Fruit fly (Drosophila melanogaster) whole organism, pupa: ENCODE results near the gene Irp-1B.
A peak's percentile ranks its signal among the peaks of the same experiment; 100 is the strongest.

Source experiments
- CG10348 ChIP-seq: fragments of 200-800 bp; sonication (Bioruptor generic); IDR thresholded peaks from 2 replicates; pipeline ENCODE4 v1.3.6; 2022; ENCODE audit warnings: missing biosample characterization, missing genetic modification characterization
- CG12605 ChIP-seq: fragments of 200-800 bp; sonication (Bioruptor generic); IDR thresholded peaks from 2 replicates; pipeline ENCODE4 v1.3.6; 2022; ENCODE audit warnings: missing biosample characterization, missing genetic modification characterization
- CG13204 ChIP-seq: fragments of 200-800 bp; sonication (Bioruptor generic); optimal IDR thresholded peaks from 2 replicates; lab custom pipeline; 2018; ENCODE audit warnings: missing biosample characterization, mild to moderate bottlenecking, missing genetic modification characterization, moderate library complexity
- CG14655 ChIP-seq: fragments of 200-800 bp; sonication (Bioruptor generic); optimal IDR thresholded peaks from 3 replicates; lab custom pipeline; 2017; ENCODE audit warnings: mild to moderate bottlenecking, missing biosample characterization, missing genetic modification reagents, missing genetic modification characterization
- CG15710 ChIP-seq: fragments of 200-800 bp; sonication (Bioruptor generic); optimal IDR thresholded peaks from 2 replicates; lab custom pipeline; 2018; ENCODE audit warnings: missing biosample characterization, mild to moderate bottlenecking, missing genetic modification characterization, moderate library complexity
- CG17806 ChIP-seq: fragments of 200-800 bp; sonication (Bioruptor generic); optimal IDR thresholded peaks from 2 replicates; lab custom pipeline; 2018; ENCODE audit warnings: missing biosample characterization, mild to moderate bottlenecking, missing genetic modification characterization, moderate library complexity
- CG32121 ChIP-seq: fragments of 200-800 bp; sonication (Bioruptor generic); IDR thresholded peaks from 2 replicates; pipeline ENCODE4 v1.3.6; 2022; ENCODE audit warnings: missing biosample characterization, missing genetic modification characterization
- CG34367 ChIP-seq: fragments of 200-800 bp; sonication (Bioruptor generic); optimal IDR thresholded peaks from 2 replicates; lab custom pipeline; 2018; ENCODE audit warnings: missing biosample characterization, mild to moderate bottlenecking, missing genetic modification characterization
- CG4496 ChIP-seq: fragments of 200-800 bp; sonication (Bioruptor generic); IDR thresholded peaks from 3 replicates; pipeline ENCODE4 v1.3.6; 2022; ENCODE audit warnings: missing biosample characterization, missing genetic modification characterization
- CG8159 ChIP-seq: fragments of 200-800 bp; sonication (Bioruptor generic); optimal IDR thresholded peaks from 3 replicates; lab custom pipeline; 2018; ENCODE audit warnings: missing biosample characterization, mild to moderate bottlenecking, missing genetic modification characterization, moderate library complexity
- CG8301 ChIP-seq: fragments of 200-800 bp; sonication (Bioruptor generic); optimal IDR thresholded peaks from 2 replicates; lab custom pipeline; 2018; ENCODE audit warnings: missing biosample characterization, mild to moderate bottlenecking, missing genetic modification characterization
- CG9948 ChIP-seq: fragments of 200-800 bp; sonication (Bioruptor generic); optimal IDR thresholded peaks from 2 replicates; lab custom pipeline; 2018; ENCODE audit warnings: missing biosample characterization, mild to moderate bottlenecking, missing genetic modification characterization, moderate library complexity
- D1 ChIP-seq: fragments of 200-800 bp; sonication (Bioruptor generic); optimal IDR thresholded peaks from 2 replicates; lab custom pipeline; 2018; ENCODE audit warnings: missing biosample characterization, mild to moderate bottlenecking, missing genetic modification characterization, moderate library complexity
- EcR ChIP-seq: fragments of 200-800 bp; sonication (Bioruptor generic); optimal IDR thresholded peaks from 3 replicates; lab custom pipeline; 2019; ENCODE audit warnings: missing biosample characterization, missing genetic modification characterization, mild to moderate bottlenecking, moderate library complexity, missing genetic modification reagents
- Ets98B ChIP-seq: fragments of 200-800 bp; sonication (Bioruptor generic); IDR thresholded peaks from 2 replicates; pipeline ENCODE4 v1.3.6; 2022; ENCODE audit warnings: missing biosample characterization, missing genetic modification characterization
- Pif1A ChIP-seq: fragments of 200-800 bp; sonication (Bioruptor generic); optimal IDR thresholded peaks from 3 replicates; lab custom pipeline; 2016; ENCODE audit warnings: missing biosample characterization, missing genetic modification characterization
- Pif1B ChIP-seq: fragments of 200-800 bp; sonication (Bioruptor generic); optimal IDR thresholded peaks from 3 replicates; lab custom pipeline; 2016; ENCODE audit warnings: missing biosample characterization, missing genetic modification characterization
- Snoo ChIP-seq: fragments of 200-800 bp; sonication (Bioruptor generic); optimal IDR thresholded peaks from 3 replicates; lab custom pipeline; 2017; ENCODE audit warnings: missing biosample characterization, mild to moderate bottlenecking, missing genetic modification characterization, inconsistent platforms
- fd96Ca ChIP-seq: fragments of 200-800 bp; sonication (Bioruptor generic); IDR thresholded peaks from 3 replicates; pipeline ENCODE4 v1.3.6; 2022; ENCODE audit warnings: missing biosample characterization, missing genetic modification characterization
- gl ChIP-seq: fragments of 200-800 bp; sonication (Bioruptor generic); optimal IDR thresholded peaks from 2 replicates; lab custom pipeline; 2018; ENCODE audit warnings: missing biosample characterization, mild to moderate bottlenecking, missing genetic modification characterization
- rn ChIP-seq: fragments of 200-800 bp; sonication (Bioruptor generic); IDR thresholded peaks from 2 replicates; pipeline ENCODE4 v1.3.6; 2022; ENCODE audit warnings: missing biosample characterization, missing genetic modification characterization

Gene Irp-1B

dm6 chr3R:10433408-10433980, 20.8 kb upstream of the Irp-1B start:
- TF ChIP-seq Ets98B (GFP tag; lab: Robert Waterston, UW) (no peak), CG9948 (tag; lab: Kevin White, UChicago) (no peak), Snoo (no peak), CG15710 (no peak), CG12605 (GFP tag; lab: Robert Waterston, UW) (no peak), Pif1A (GFP tag; lab: Kevin White, UChicago) (no peak), rn (GFP tag; lab: Robert Waterston, UW) (no peak), CG8301 (no peak), D1 (tag; lab: Kevin White, UChicago) (no peak), CG32121 (GFP tag; lab: Robert Waterston, UW) (no peak), EcR (GFP tag; lab: Kevin White, UChicago) (no peak), CG10348 (GFP tag; lab: Robert Waterston, UW) (no peak), CG13204 (no peak), gl (tag; lab: Kevin White, UChicago) (no peak), CG34367 (tag; lab: Kevin White, UChicago) (no peak), CG4496 (GFP tag; lab: Robert Waterston, UW) (no peak), CG17806 (no peak), Pif1B (GFP tag; lab: Kevin White, UChicago) (no peak), fd96Ca (no peak), CG8159 (tag; lab: Kevin White, UChicago) (no peak)

DNA sequence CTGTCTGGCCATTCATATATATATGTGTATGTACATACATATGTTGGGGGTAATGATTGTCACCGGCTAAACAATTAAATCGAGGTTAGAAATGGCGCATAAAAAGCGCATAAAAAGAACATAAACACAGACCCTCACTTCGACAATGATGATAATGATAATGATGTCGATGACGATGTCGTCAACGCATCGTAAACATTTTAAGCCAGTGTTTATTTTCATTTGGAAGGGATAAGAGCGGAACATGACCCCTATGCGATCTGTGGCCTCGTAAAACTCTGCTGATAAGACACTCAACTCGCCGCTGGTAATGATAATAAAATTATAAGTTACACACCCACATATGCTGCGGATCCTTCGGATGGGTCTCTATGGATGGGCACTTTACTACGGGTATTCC, 18.4 kb upstream of the Irp-1B start:
- TF ChIP-seq CG14655 (GFP tag; lab: Kevin White, UChicago) = no peak

DNA sequence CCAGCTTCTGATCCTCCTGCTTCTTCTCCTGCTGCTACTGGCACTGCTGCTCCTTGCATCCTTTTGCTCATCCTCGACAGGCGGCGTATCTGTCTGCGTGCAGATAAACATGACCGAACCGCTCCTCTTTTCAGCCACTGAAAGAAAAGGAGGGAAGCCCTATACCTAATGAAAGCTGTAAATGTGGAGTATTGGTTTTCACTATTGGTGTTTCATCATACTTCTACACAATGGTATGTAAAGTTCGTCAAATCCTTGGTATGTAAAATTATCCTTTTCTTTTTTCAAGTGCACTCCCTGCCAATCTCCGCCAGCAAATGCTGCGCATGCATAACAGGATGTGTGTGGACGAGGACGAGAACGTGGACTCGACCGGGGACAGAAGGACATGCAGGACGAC, 15.7 kb upstream of the Irp-1B start, which contains the start of gene CG46270:
CG46270 (minus strand) TSS at position 101 of the 400 bp plus-strand sequence.
- TF ChIP-seq gl (tag; lab: Kevin White, UChicago) = no peak
- no peak for TF ChIP-seq Snoo
- no peak for TF ChIP-seq rn (GFP tag; lab: Robert Waterston, UW)
- TF ChIP-seq fd96Ca = no peak
- TF ChIP-seq Ets98B (GFP tag; lab: Robert Waterston, UW) = no peak
- no peak for TF ChIP-seq D1 (tag; lab: Kevin White, UChicago)
- TF ChIP-seq CG10348 (GFP tag; lab: Robert Waterston, UW) = no peak
- TF ChIP-seq CG14655 (GFP tag; lab: Kevin White, UChicago) = no peak
- no peak for TF ChIP-seq CG12605 (GFP tag; lab: Robert Waterston, UW)

- no peak for TF ChIP-seq rn (GFP tag; lab: Robert Waterston, UW)
- TF ChIP-seq CG14655 (GFP tag; lab: Kevin White, UChicago) = no peak
- TF ChIP-seq CG4496 (GFP tag; lab: Robert Waterston, UW) = no peak
- TF ChIP-seq EcR (GFP tag; lab: Kevin White, UChicago) = no peak
- TF ChIP-seq CG8301 = no peak
- no peak for TF ChIP-seq D1 (tag; lab: Kevin White, UChicago)
- no peak for TF ChIP-seq CG10348 (GFP tag; lab: Robert Waterston, UW)
- TF ChIP-seq CG9948 (tag; lab: Kevin White, UChicago) = no peak
- TF ChIP-seq fd96Ca = no peak
- no peak for TF ChIP-seq Ets98B (GFP tag; lab: Robert Waterston, UW)
These were observed 8.5 kb upstream of the Irp-1B start for dm6 chr3R:10421167-10421566.

dm6 chr3R:10415923-10416322, 3.3 kb upstream of the Irp-1B start, which contains the start of gene CG6345:
CG6345 (minus strand) TSS chr3R:10416046.
- TF ChIP-seq Pif1A (GFP tag; lab: Kevin White, UChicago) = no peak
- peak; percentile 54 for TF ChIP-seq gl (tag; lab: Kevin White, UChicago)
- TF ChIP-seq Snoo = peak; percentile 58
- no peak for TF ChIP-seq CG14655 (GFP tag; lab: Kevin White, UChicago)
- peak; percentile 39 for TF ChIP-seq CG8159 (tag; lab: Kevin White, UChicago)
- TF ChIP-seq CG9948 (tag; lab: Kevin White, UChicago) = peak; percentile 19
- TF ChIP-seq fd96Ca = no peak
- TF ChIP-seq Pif1B (GFP tag; lab: Kevin White, UChicago) = no peak
- TF ChIP-seq CG34367 (tag; lab: Kevin White, UChicago) = peak; percentile 43
- TF ChIP-seq D1 (tag; lab: Kevin White, UChicago) = no peak
- peak; percentile 35 for TF ChIP-seq CG15710
- peak; percentile 37; the same call in 1 of the 2 replicates for TF ChIP-seq CG12605 (GFP tag; lab: Robert Waterston, UW)
- 0 out of 2 replicates have a peak, but pooled peaks have one; percentile 35 for TF ChIP-seq rn (GFP tag; lab: Robert Waterston, UW)
- TF ChIP-seq CG4496 (GFP tag; lab: Robert Waterston, UW) = peak; percentile 82; the same call in 2 of the 3 replicates
- TF ChIP-seq EcR (GFP tag; lab: Kevin White, UChicago) = no peak
- peak; percentile 56 for TF ChIP-seq CG8301
- no peak for TF ChIP-seq CG10348 (GFP tag; lab: Robert Waterston, UW)
- TF ChIP-seq CG13204 = no peak
- peak; percentile 51 for TF ChIP-seq CG17806
- TF ChIP-seq Ets98B (GFP tag; lab: Robert Waterston, UW) = peak; percentile 71
- TF ChIP-seq CG32121 (GFP tag; lab: Robert Waterston, UW) = peak; percentile 39; the same call in 1 of the 2 replicates
